Fruit fly (Drosophila melanogaster) whole organism, embryonic: ENCODE data around the gene dlt.
A peak's percentile ranks its signal among the peaks of the same experiment; 100 is the strongest.

Source experiments
- Ada2b ChIP-seq: fragments of 200-800 bp; sonication (Bioruptor generic); IDR thresholded peaks from 2 replicates; pipeline ENCODE4 v1.3.6; 2022; ENCODE audit warnings: missing biosample characterization, missing genetic modification characterization
- Adf1 ChIP-seq: fragments of 200-800 bp; sonication (Bioruptor generic); IDR thresholded peaks from 2 replicates; pipeline ENCODE4 v1.3.6; 2022; ENCODE audit warnings: missing biosample characterization, missing genetic modification characterization
- Atf6 ChIP-seq: fragments of 200-800 bp; sonication (Bioruptor generic); IDR thresholded peaks from 2 replicates; pipeline ENCODE4 v1.3.6; 2022; ENCODE audit warnings: missing biosample characterization, missing genetic modification characterization
- Awh ChIP-seq: fragments of 200-800 bp; sonication (Bioruptor generic); IDR thresholded peaks from 2 replicates; pipeline ENCODE4, ENCODE4 v1.3.6; 2022; ENCODE audit warnings: missing biosample characterization, missing genetic modification characterization
- BtbVII ChIP-seq: fragments of 200-800 bp; sonication (Bioruptor generic); optimal IDR thresholded peaks from 3 replicates; lab custom pipeline; 2017; ENCODE audit warnings: missing biosample characterization, mild to moderate bottlenecking, missing genetic modification characterization
- C15 ChIP-seq: fragments of 200-800 bp; sonication (Bioruptor generic); IDR thresholded peaks from 3 replicates; pipeline ENCODE4 v1.3.6; 2022; ENCODE audit warnings: missing biosample characterization, missing genetic modification characterization
- CG1024 ChIP-seq: fragments of 200-800 bp; sonication (Bioruptor generic); IDR thresholded peaks from 2 replicates; pipeline ENCODE4 v1.3.6; 2022; ENCODE audit warnings: missing biosample characterization, missing genetic modification characterization
- CG11247 ChIP-seq: fragments of 200-800 bp; sonication (Bioruptor generic); IDR thresholded peaks from 2 replicates; pipeline ENCODE4 v1.3.6; 2022; ENCODE audit warnings: missing biosample characterization, missing genetic modification characterization
- CG11695 ChIP-seq: fragments of 200-800 bp; sonication (Bioruptor generic); IDR thresholded peaks from 3 replicates; pipeline ENCODE4 v1.3.6; 2022; ENCODE audit warnings: missing biosample characterization, missing genetic modification characterization
- CG13123 ChIP-seq: fragments of 200-800 bp; sonication (Bioruptor generic); optimal IDR thresholded peaks from 2 replicates; lab custom pipeline; 2016; ENCODE audit warnings: missing biosample characterization, missing genetic modification characterization
- CG14050 ChIP-seq: fragments of 200-800 bp; sonication (Bioruptor generic); IDR thresholded peaks from 3 replicates; pipeline ENCODE4 v1.3.6; 2022; ENCODE audit warnings: missing biosample characterization, missing genetic modification characterization
- CG14860 ChIP-seq: fragments of 200-800 bp; sonication (Bioruptor generic); IDR thresholded peaks from 3 replicates; pipeline ENCODE4 v1.3.6; 2022; ENCODE audit warnings: missing biosample characterization, missing genetic modification characterization; ENCODE audit not compliant: partially characterized antibody
- CG17361 ChIP-seq: fragments of 200-800 bp; sonication (Bioruptor generic); IDR thresholded peaks from 3 replicates; pipeline ENCODE4 v1.3.6; 2022; ENCODE audit warnings: missing biosample characterization, missing genetic modification characterization
- CG2712 ChIP-seq: fragments of 200-800 bp; optimal IDR thresholded peaks from 3 replicates; lab custom pipeline; 2019; ENCODE audit warnings: missing biosample characterization, mild to moderate bottlenecking, missing genetic modification characterization, moderate library complexity
- CG31365 ChIP-seq: fragments of 200-800 bp; sonication (Bioruptor generic); optimal IDR thresholded peaks from 2 replicates; lab custom pipeline; 2018; ENCODE audit warnings: missing biosample characterization, mild to moderate bottlenecking, missing genetic modification characterization
- CG4424 ChIP-seq: fragments of 200-800 bp; sonication (Bioruptor generic); optimal IDR thresholded peaks from 3 replicates; lab custom pipeline; 2016; ENCODE audit warnings: missing biosample characterization, missing genetic modification characterization
- CG4820 ChIP-seq: fragments of 200-800 bp; sonication (Bioruptor generic); optimal IDR thresholded peaks from 3 replicates; lab custom pipeline; 2016; ENCODE audit warnings: missing biosample characterization, missing genetic modification characterization
- CG6272 ChIP-seq: fragments of 200-800 bp; sonication (Bioruptor generic); IDR thresholded peaks from 2 replicates; pipeline ENCODE4 v1.3.6; 2022; ENCODE audit warnings: missing biosample characterization, missing genetic modification characterization
- D19A ChIP-seq: fragments of 200-800 bp; optimal IDR thresholded peaks from 3 replicates; lab custom pipeline; 2019; ENCODE audit warnings: missing biosample characterization, mild to moderate bottlenecking, missing genetic modification characterization, moderate library complexity
- Dad ChIP-seq: fragments of 200-800 bp; sonication (Bioruptor generic); optimal IDR thresholded peaks from 3 replicates; lab custom pipeline; 2016; ENCODE audit warnings: missing biosample characterization, missing genetic modification characterization
- Dek ChIP-seq: fragments of 200-800 bp; sonication (Bioruptor generic); optimal IDR thresholded peaks from 3 replicates; lab custom pipeline; 2019; ENCODE audit warnings: missing biosample characterization, mild to moderate bottlenecking, missing genetic modification characterization, moderate library complexity
- Doc3 ChIP-seq: fragments of 200-800 bp; sonication (Bioruptor generic); IDR thresholded peaks from 3 replicates; pipeline ENCODE4 v1.3.6; 2022; ENCODE audit warnings: missing biosample characterization, missing genetic modification characterization; ENCODE audit not compliant: partially characterized antibody
- Elba2 ChIP-seq: fragments of 200-800 bp; sonication (Bioruptor generic); optimal IDR thresholded peaks from 3 replicates; lab custom pipeline; 2016; ENCODE audit warnings: missing biosample characterization, missing genetic modification characterization
- Ets65A ChIP-seq: fragments of 200-800 bp; sonication (Bioruptor generic); peaks from one replicate; lab custom pipeline; 2016; ENCODE audit warnings: missing biosample characterization, missing genetic modification characterization
- Lpt ChIP-seq: fragments of >200 bp; optimal IDR thresholded peaks from 2 replicates; lab custom pipeline; 2018; ENCODE audit warnings: missing biosample characterization, missing genetic modification characterization
- Myb ChIP-seq: fragments of 200-800 bp; sonication (Bioruptor generic); optimal IDR thresholded peaks from 2 replicates; lab custom pipeline; 2016; ENCODE audit warnings: missing biosample characterization, missing genetic modification characterization
- Nf-YA ChIP-seq: fragments of 200-800 bp; sonication (Bioruptor generic); IDR thresholded peaks from 2 replicates; pipeline ENCODE4 v1.3.6; 2022; ENCODE audit warnings: missing biosample characterization, missing genetic modification characterization
- Nf-YC ChIP-seq: fragments of 200-800 bp; optimal IDR thresholded peaks from 3 replicates; lab custom pipeline; 2019; ENCODE audit warnings: missing biosample characterization, mild to moderate bottlenecking, missing genetic modification characterization, moderate library complexity
- Optix ChIP-seq: fragments of 200-800 bp; sonication (Bioruptor generic); IDR thresholded peaks from 3 replicates; pipeline ENCODE4 v1.3.6; 2022; ENCODE audit warnings: missing biosample characterization, missing genetic modification characterization
- Ptx1 ChIP-seq: fragments of 200-800 bp; sonication (Bioruptor generic); IDR thresholded peaks from 2 replicates; pipeline ENCODE4 v1.3.6; 2022; ENCODE audit warnings: missing biosample characterization, missing genetic modification characterization
- Sox102F ChIP-seq: fragments of 200-800 bp; sonication (Bioruptor generic); optimal IDR thresholded peaks from 2 replicates; lab custom pipeline; 2018; ENCODE audit warnings: missing biosample characterization, mild to moderate bottlenecking, missing genetic modification characterization, moderate library complexity
- Sry-β ChIP-seq: fragments of 200-800 bp; sonication (Bioruptor generic); optimal IDR thresholded peaks from 2 replicates; lab custom pipeline; 2018; ENCODE audit warnings: missing biosample characterization, mild to moderate bottlenecking, missing genetic modification characterization, moderate library complexity
- Trl ChIP-seq, 3 experiments: fragments of >200 bp in 2 of 3; fragments of 200-800 bp in 1 of 3; sonication (Bioruptor generic) in 1 of 3; optimal IDR thresholded peaks; 2 replicates in 1 of 3; 3 replicates in 2 of 3; lab custom pipeline; 2016 to 2017; ENCODE audit warnings: missing biosample characterization in 1 of 3, missing genetic modification characterization in 1 of 3
- aop ChIP-seq: fragments of 200-800 bp; sonication (Bioruptor generic); IDR thresholded peaks from 2 replicates; pipeline ENCODE4 v1.3.6; 2022; ENCODE audit warnings: missing biosample characterization, missing genetic modification characterization
- bcd ChIP-seq: fragments of 200-800 bp; sonication (Bioruptor generic); optimal IDR thresholded peaks from 2 replicates; lab custom pipeline; 2017; ENCODE audit warnings: missing biosample characterization, mild to moderate bottlenecking, missing genetic modification characterization
- dati ChIP-seq: fragments of 200-800 bp; sonication (Bioruptor generic); IDR thresholded peaks from 2 replicates; pipeline ENCODE4 v1.3.6; 2022; ENCODE audit warnings: missing biosample characterization, missing genetic modification characterization
- dm ChIP-seq: fragments of 200-800 bp; sonication (Bioruptor generic); optimal IDR thresholded peaks from 3 replicates; lab custom pipeline; 2016; ENCODE audit warnings: missing biosample characterization, missing genetic modification characterization
- emc ChIP-seq: fragments of 200-800 bp; sonication (Bioruptor generic); optimal IDR thresholded peaks from 2 replicates; lab custom pipeline; 2016; ENCODE audit warnings: missing biosample characterization, missing genetic modification characterization
- fd3F ChIP-seq: fragments of 200-800 bp; sonication (Bioruptor generic); optimal IDR thresholded peaks from 2 replicates; lab custom pipeline; 2018; ENCODE audit warnings: missing biosample characterization, mild to moderate bottlenecking, missing genetic modification characterization, moderate library complexity
- fd96Cb ChIP-seq: fragments of 200-800 bp; sonication (Bioruptor generic); optimal IDR thresholded peaks from 2 replicates; lab custom pipeline; 2018; ENCODE audit warnings: missing biosample characterization, mild to moderate bottlenecking, missing genetic modification characterization, moderate library complexity
- ind ChIP-seq: fragments of 200-800 bp; sonication (Bioruptor generic); optimal IDR thresholded peaks from 3 replicates; lab custom pipeline; 2016; ENCODE audit warnings: missing biosample characterization, missing genetic modification characterization
- ken ChIP-seq: fragments of 200-800 bp; sonication (Bioruptor generic); IDR thresholded peaks from 3 replicates; pipeline ENCODE4 v1.3.6; 2022; ENCODE audit warnings: missing biosample characterization, missing genetic modification characterization
- nau ChIP-seq: fragments of 200-800 bp; sonication (Bioruptor generic); optimal IDR thresholded peaks from 3 replicates; lab custom pipeline; 2017; ENCODE audit warnings: missing biosample characterization, mild to moderate bottlenecking, missing genetic modification characterization, missing genetic modification reagents
- odd ChIP-seq: fragments of 200-800 bp; sonication (Bioruptor generic); optimal IDR thresholded peaks from 2 replicates; lab custom pipeline; 2017; ENCODE audit warnings: missing biosample characterization, mild to moderate bottlenecking, missing genetic modification characterization
- peb ChIP-seq: fragments of 200-800 bp; sonication (Bioruptor generic); IDR thresholded peaks from 2 replicates; pipeline ENCODE4 v1.3.6; 2022; ENCODE audit warnings: missing biosample characterization, missing genetic modification characterization
- psq ChIP-seq: fragments of 200-800 bp; sonication (Bioruptor generic); optimal IDR thresholded peaks from 2 replicates; lab custom pipeline; 2017; ENCODE audit warnings: missing biosample characterization, missing genetic modification characterization
- pzg ChIP-seq: fragments of 200-800 bp; sonication (Bioruptor generic); optimal IDR thresholded peaks from 3 replicates; lab custom pipeline; 2018; ENCODE audit warnings: missing biosample characterization, mild to moderate bottlenecking, missing genetic modification characterization, moderate library complexity
- salm ChIP-seq: fragments of 200-800 bp; sonication (Bioruptor generic); optimal IDR thresholded peaks from 2 replicates; lab custom pipeline; 2018; ENCODE audit warnings: missing biosample characterization, mild to moderate bottlenecking, missing genetic modification characterization
- scrt ChIP-seq: fragments of 200-800 bp; sonication (Bioruptor generic); optimal IDR thresholded peaks from 2 replicates; lab custom pipeline; 2018; ENCODE audit warnings: missing biosample characterization, mild to moderate bottlenecking, missing genetic modification characterization, moderate library complexity
- sens ChIP-seq: fragments of 200-800 bp; sonication (Bioruptor generic); peaks from one replicate; lab custom pipeline; 2016; ENCODE audit warnings: missing biosample characterization, missing genetic modification characterization
- tup ChIP-seq: fragments of 200-800 bp; sonication (Bioruptor generic); optimal IDR thresholded peaks from 2 replicates; lab custom pipeline; 2016; ENCODE audit warnings: missing biosample characterization, mild to moderate bottlenecking, missing genetic modification characterization, moderate library complexity
- z ChIP-seq: fragments of 200-800 bp; sonication (Bioruptor generic); IDR thresholded peaks from 3 replicates; pipeline ENCODE4 v1.3.6; 2022; ENCODE audit warnings: missing biosample characterization, missing genetic modification characterization

Gene dlt

DNA sequence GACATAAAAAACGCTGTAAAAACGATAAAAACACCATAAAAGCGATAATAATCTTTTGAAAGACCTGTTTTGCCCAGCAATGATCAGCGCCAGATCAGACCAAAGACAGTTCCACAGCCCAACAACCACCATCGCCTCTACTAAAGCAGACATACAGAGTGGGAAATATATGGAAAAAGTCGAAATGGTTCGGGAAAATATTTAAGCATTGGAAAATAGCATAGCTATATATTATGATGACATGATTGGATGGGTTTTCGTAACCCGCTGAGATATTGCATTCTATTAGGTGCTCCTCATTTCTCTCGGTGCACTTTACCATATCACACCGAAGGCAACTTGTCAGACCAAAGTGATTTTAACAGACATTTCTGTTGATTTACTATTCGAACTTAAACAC, 13.5 kb upstream of the dlt start (continued):
- peak; percentile 81 for TF ChIP-seq BtbVII
- no peak for TF ChIP-seq Doc3 (GFP tag; lab: Robert Waterston, UW)
- peak; percentile 89 for TF ChIP-seq Dad (GFP tag; lab: Kevin White, UChicago)
- no peak for TF ChIP-seq D19A (tag; lab: Kevin White, UChicago)
- TF ChIP-seq Lpt, result no peak
- peak; percentile 81 for TF ChIP-seq CG13123 (GFP tag; lab: Kevin White, UChicago)
- TF ChIP-seq C15 (GFP tag; lab: Robert Waterston, UW), result peak; percentile 80; the same call in 2 of the 3 replicates
- 0 out of 2 replicates have a peak, but pooled peaks have one; percentile 61 for TF ChIP-seq aop (GFP tag; lab: Robert Waterston, UW)
- peak; percentile 92 for TF ChIP-seq Awh (GFP tag; lab: Robert Waterston, UW)
- no peak for TF ChIP-seq Trl (optimal IDR thresholded peaks at IDR 0.05; lab: Kevin White, UChicago)
- TF ChIP-seq Trl (GFP tag; optimal IDR thresholded peaks at IDR 0.05; lab: Kevin White, UChicago), result peak; percentile 91
- peak; percentile 83 for TF ChIP-seq bcd (GFP tag; lab: Kevin White, UChicago)
- no peak for TF ChIP-seq scrt
- TF ChIP-seq dm (GFP tag; lab: Kevin White, UChicago), result peak; percentile 67
- no peak for TF ChIP-seq Sry-β (GFP tag; lab: Kevin White, UChicago)
- TF ChIP-seq odd (GFP tag; lab: Kevin White, UChicago), result no peak
- peak; percentile 14 for TF ChIP-seq pzg (GFP tag; lab: Kevin White, UChicago)
- TF ChIP-seq fd96Cb (tag; lab: Kevin White, UChicago), result peak; percentile 84
- TF ChIP-seq psq (GFP tag; lab: Kevin White, UChicago), result peak; percentile 12
- peak; percentile 82 for TF ChIP-seq salm
- peak; percentile 89 for TF ChIP-seq CG6272
- peak; percentile 89 for TF ChIP-seq CG2712 (tag; lab: Kevin White, UChicago)
- TF ChIP-seq Ets65A (GFP tag; lab: Kevin White, UChicago), result peak; percentile 96
- TF ChIP-seq CG1024 (GFP tag; lab: Robert Waterston, UW), result peak; percentile 86
- peak; percentile 67 for TF ChIP-seq Adf1
- peak; percentile 85 for TF ChIP-seq Dek (tag; lab: Kevin White, UChicago)
- peak; percentile 98 for TF ChIP-seq sens
- TF ChIP-seq Optix (GFP tag; lab: Robert Waterston, UW), result peak; percentile 91
- TF ChIP-seq ind (GFP tag; lab: Kevin White, UChicago), result peak; percentile 91
- TF ChIP-seq CG14860 (GFP tag; lab: Robert Waterston, UW), result no peak
- TF ChIP-seq nau (GFP tag; lab: Kevin White, UChicago), result no peak
- peak; percentile 94 for TF ChIP-seq Ptx1
- TF ChIP-seq Nf-YA (GFP tag; lab: Robert Waterston, UW), result peak; percentile 83
- TF ChIP-seq CG4820 (GFP tag; lab: Kevin White, UChicago), result peak; percentile 85
- peak; percentile 59 for TF ChIP-seq Nf-YC (tag; lab: Kevin White, UChicago)
- TF ChIP-seq ken (GFP tag; lab: Robert Waterston, UW), result peak; percentile 84
- peak; percentile 89 for TF ChIP-seq Sox102F (GFP tag; lab: Kevin White, UChicago)
- TF ChIP-seq CG17361, result peak; percentile 82
- peak; percentile 72 for TF ChIP-seq tup (GFP tag; lab: Kevin White, UChicago)
- peak; percentile 70 for TF ChIP-seq Myb (GFP tag; lab: Kevin White, UChicago)
- TF ChIP-seq CG4424, result peak; percentile 91
- peak; percentile 91 for TF ChIP-seq fd3F
- TF ChIP-seq CG11247 (GFP tag; lab: Robert Waterston, UW), result peak; percentile 90
- TF ChIP-seq Atf6 (GFP tag; lab: Robert Waterston, UW), result peak; percentile 95
- no peak for TF ChIP-seq Elba2 (GFP tag; lab: Kevin White, UChicago)
- TF ChIP-seq peb, result peak; percentile 73
- TF ChIP-seq dati (GFP tag; lab: Robert Waterston, UW), result peak; percentile 62
- peak; percentile 92 for TF ChIP-seq CG11695 (GFP tag; lab: Robert Waterston, UW)
- TF ChIP-seq CG31365 (tag; lab: Kevin White, UChicago), result peak; percentile 76
- peak; percentile 52 for TF ChIP-seq emc (GFP tag; lab: Kevin White, UChicago)
- peak; percentile 94 for TF ChIP-seq Ada2b
- peak; percentile 90 for TF ChIP-seq CG14050 (GFP tag; lab: Robert Waterston, UW)
- TF ChIP-seq z, result 0 out of 3 replicates have a peak, but pooled peaks have one; percentile 44
